Fruit fly (Drosophila melanogaster) whole organism, embryonic: Measurements from ENCODE around the gene Ocrl.

Experiments used
- Abd-B ChIP-seq: fragments of 200-800 bp; sonication (Bioruptor generic); optimal IDR thresholded peaks from 2 replicates; lab custom pipeline; 2018; ENCODE audit warnings: missing biosample characterization, mild to moderate bottlenecking, missing genetic modification characterization, moderate library complexity
- BEAF-32 ChIP-seq: fragments of 200-800 bp; sonication (Bioruptor generic); optimal IDR thresholded peaks from 3 replicates; lab custom pipeline; 2017; ENCODE audit warnings: missing biosample characterization, missing genetic modification characterization, mild to moderate bottlenecking, moderate library complexity, missing genetic modification reagents
- Bdp1 ChIP-seq: fragments of 200-800 bp; sonication (Bioruptor generic); optimal IDR thresholded peaks from 3 replicates; lab custom pipeline; 2016; ENCODE audit warnings: missing biosample characterization, missing genetic modification characterization
- CG1024 ChIP-seq: fragments of 200-800 bp; sonication (Bioruptor generic); IDR thresholded peaks from 2 replicates; pipeline ENCODE4 v1.3.6; 2022; ENCODE audit warnings: missing biosample characterization, missing genetic modification characterization
- CG11456 ChIP-seq: fragments of 200-800 bp; sonication (Bioruptor generic); IDR thresholded peaks from 3 replicates; pipeline ENCODE4 v1.3.6; 2022; ENCODE audit warnings: missing biosample characterization, missing genetic modification characterization
- CG13123 ChIP-seq: fragments of 200-800 bp; sonication (Bioruptor generic); optimal IDR thresholded peaks from 2 replicates; lab custom pipeline; 2016; ENCODE audit warnings: missing biosample characterization, missing genetic modification characterization
- CG13287 ChIP-seq: fragments of 200-800 bp; sonication (Bioruptor generic); IDR thresholded peaks from 2 replicates; pipeline ENCODE4 v1.3.6; 2022; ENCODE audit warnings: missing biosample characterization, missing genetic modification characterization; ENCODE audit not compliant: partially characterized antibody
- CG15011 ChIP-seq: fragments of 200-800 bp; sonication (Bioruptor generic); optimal IDR thresholded peaks from 3 replicates; lab custom pipeline; 2018; ENCODE audit warnings: missing biosample characterization, mild to moderate bottlenecking, missing genetic modification characterization
- CG15601 ChIP-seq: fragments of 200-800 bp; sonication (Bioruptor generic); optimal IDR thresholded peaks from 3 replicates; lab custom pipeline; 2019; ENCODE audit warnings: missing biosample characterization, mild to moderate bottlenecking, missing genetic modification characterization, moderate library complexity
- CG17361 ChIP-seq: fragments of 200-800 bp; sonication (Bioruptor generic); IDR thresholded peaks from 3 replicates; pipeline ENCODE4 v1.3.6; 2022; ENCODE audit warnings: missing biosample characterization, missing genetic modification characterization
- CG2678 ChIP-seq: fragments of 200-800 bp; sonication (Bioruptor generic); optimal IDR thresholded peaks from 3 replicates; lab custom pipeline; 2019; ENCODE audit warnings: missing biosample characterization, mild to moderate bottlenecking, missing genetic modification characterization, moderate library complexity
- CG3163 ChIP-seq: fragments of 200-800 bp; sonication (Bioruptor generic); optimal IDR thresholded peaks from 3 replicates; lab custom pipeline; 2016; ENCODE audit warnings: missing biosample characterization, missing genetic modification characterization
- CG34376 ChIP-seq: fragments of 200-800 bp; sonication (Bioruptor generic); optimal IDR thresholded peaks from 2 replicates; lab custom pipeline; 2018; ENCODE audit warnings: missing biosample characterization, mild to moderate bottlenecking, missing genetic modification characterization
- CG3847 ChIP-seq: fragments of 200-800 bp; sonication (Bioruptor generic); IDR thresholded peaks from 2 replicates; pipeline ENCODE4 v1.3.6; 2022; ENCODE audit warnings: missing biosample characterization, missing genetic modification characterization
- CG4854 ChIP-seq: fragments of 200-800 bp; sonication (Bioruptor generic); optimal IDR thresholded peaks from 2 replicates; lab custom pipeline; 2016; ENCODE audit warnings: missing biosample characterization, missing genetic modification characterization, inconsistent platforms
- CG5245 ChIP-seq: fragments of 200-800 bp; sonication (Bioruptor generic); optimal IDR thresholded peaks from 3 replicates; lab custom pipeline; 2016; ENCODE audit warnings: missing biosample characterization, missing genetic modification characterization
- CG5953 ChIP-seq: fragments of 200-800 bp; sonication (Bioruptor generic); IDR thresholded peaks from 2 replicates; pipeline ENCODE4 v1.3.6; 2022; ENCODE audit warnings: missing biosample characterization, missing genetic modification characterization
- CG6813 ChIP-seq: fragments of 200-800 bp; sonication (Bioruptor generic); optimal IDR thresholded peaks from 2 replicates; lab custom pipeline; 2017; ENCODE audit warnings: missing biosample characterization, missing genetic modification characterization, mild to moderate bottlenecking, moderate library complexity, missing genetic modification reagents
- D19B ChIP-seq: fragments of 200-800 bp; sonication (Bioruptor generic); optimal IDR thresholded peaks from 2 replicates; lab custom pipeline; 2017; ENCODE audit warnings: missing biosample characterization, mild to moderate bottlenecking, missing genetic modification characterization
- E2f1 ChIP-seq: fragments of 200-800 bp; sonication (Bioruptor generic); IDR thresholded peaks from 2 replicates; pipeline ENCODE4 v1.3.6; 2022; ENCODE audit warnings: missing biosample characterization, missing genetic modification characterization
- Hmr ChIP-seq: fragments of 200-800 bp; sonication (Bioruptor generic); optimal IDR thresholded peaks from 3 replicates; lab custom pipeline; 2017; ENCODE audit warnings: mild to moderate bottlenecking, missing biosample characterization, missing genetic modification reagents, missing genetic modification characterization
- Hr39 ChIP-seq: fragments of >200 bp; optimal IDR thresholded peaks from 2 replicates; lab custom pipeline; 2017
- Lhr ChIP-seq: fragments of 200-800 bp; sonication (Bioruptor generic); optimal IDR thresholded peaks from 3 replicates; lab custom pipeline; 2017; ENCODE audit warnings: mild to moderate bottlenecking, missing biosample characterization, missing genetic modification reagents, missing genetic modification characterization
- Neu2 ChIP-seq: fragments of 200-800 bp; sonication (Bioruptor generic); optimal IDR thresholded peaks from 3 replicates; lab custom pipeline; 2016; ENCODE audit warnings: missing biosample characterization, missing genetic modification characterization, borderline replicate concordance
- Oaz ChIP-seq: fragments of 200-800 bp; sonication (Bioruptor generic); IDR thresholded peaks from 2 replicates; pipeline ENCODE4 v1.3.6; 2022; ENCODE audit warnings: missing biosample characterization, missing genetic modification characterization
- Oli ChIP-seq: fragments of 200-800 bp; sonication (Bioruptor generic); optimal IDR thresholded peaks from 2 replicates; lab custom pipeline; 2018; ENCODE audit warnings: missing biosample characterization, mild to moderate bottlenecking, missing genetic modification characterization, moderate library complexity
- Opbp ChIP-seq: fragments of 200-800 bp; sonication (Bioruptor generic); IDR thresholded peaks from 3 replicates; pipeline ENCODE4 v1.3.6; 2022; ENCODE audit warnings: missing biosample characterization, missing genetic modification characterization; ENCODE audit not compliant: partially characterized antibody
- Sox100B ChIP-seq: fragments of 200-800 bp; sonication (Bioruptor generic); optimal IDR thresholded peaks from 3 replicates; lab custom pipeline; 2018; ENCODE audit warnings: missing biosample characterization, mild to moderate bottlenecking, missing genetic modification characterization
- Ssrp ChIP-seq: fragments of 200-800 bp; sonication (Bioruptor generic); optimal IDR thresholded peaks from 2 replicates; lab custom pipeline; 2018; ENCODE audit warnings: missing biosample characterization, mild to moderate bottlenecking, missing genetic modification characterization, moderate library complexity
- Usf ChIP-seq: fragments of 200-800 bp; sonication (Bioruptor generic); optimal IDR thresholded peaks from 2 replicates; lab custom pipeline; 2017; ENCODE audit warnings: missing genotype, missing biosample characterization, missing genetic modification characterization
- btn ChIP-seq: fragments of 200-800 bp; sonication (Bioruptor generic); optimal IDR thresholded peaks from 2 replicates; lab custom pipeline; 2016; ENCODE audit warnings: missing biosample characterization, missing genetic modification characterization
- ci ChIP-seq: fragments of 200-800 bp; sonication (Bioruptor generic); IDR thresholded peaks from 3 replicates; pipeline ENCODE4 v1.3.6; 2022; ENCODE audit warnings: missing biosample characterization, missing genetic modification characterization
- corto ChIP-seq: fragments of 200-800 bp; sonication (Bioruptor generic); optimal IDR thresholded peaks from 2 replicates; lab custom pipeline; 2016; ENCODE audit warnings: missing biosample characterization, mild to moderate bottlenecking, missing genetic modification characterization, moderate library complexity
- croc ChIP-seq: fragments of 200-800 bp; sonication (Bioruptor generic); conservative IDR thresholded peaks from 3 replicates; pipeline ENCODE4 v1.3.6; 2022; ENCODE audit warnings: missing biosample characterization, missing genetic modification characterization
- crol ChIP-seq: fragments of 200-800 bp; sonication (Bioruptor generic); IDR thresholded peaks from 2 replicates; pipeline ENCODE4 v1.3.6; 2022; ENCODE audit warnings: missing biosample characterization, missing genetic modification characterization
- dmrt99B ChIP-seq: fragments of 200-800 bp; sonication (Bioruptor generic); optimal IDR thresholded peaks from 2 replicates; lab custom pipeline; 2018; ENCODE audit warnings: missing biosample characterization, mild to moderate bottlenecking, missing genetic modification characterization, moderate library complexity
- esg ChIP-seq: fragments of 200-800 bp; sonication (Bioruptor generic); conservative IDR thresholded peaks from 2 replicates; pipeline ENCODE4 v1.3.6; 2022; ENCODE audit warnings: missing biosample characterization, missing genetic modification characterization
- fd102C ChIP-seq: fragments of 200-800 bp; sonication (Bioruptor generic); optimal IDR thresholded peaks from 2 replicates; lab custom pipeline; 2018; ENCODE audit warnings: missing biosample characterization, mild to moderate bottlenecking, missing genetic modification characterization, moderate library complexity
- jigr1 ChIP-seq: fragments of 200-800 bp; sonication (Bioruptor generic); IDR thresholded peaks from 3 replicates; pipeline ENCODE4 v1.3.6; 2022; ENCODE audit warnings: missing biosample characterization, missing genetic modification characterization
- kah ChIP-seq: fragments of 200-800 bp; sonication (Bioruptor generic); optimal IDR thresholded peaks from 2 replicates; lab custom pipeline; 2018; ENCODE audit warnings: missing biosample characterization, mild to moderate bottlenecking, missing genetic modification characterization
- lab ChIP-seq: fragments of 200-800 bp; sonication (Bioruptor generic); optimal IDR thresholded peaks from 3 replicates; lab custom pipeline; 2017; ENCODE audit warnings: missing biosample characterization, missing genetic modification characterization, mild to moderate bottlenecking, moderate library complexity, missing genetic modification reagents
- lmd ChIP-seq: fragments of 200-800 bp; sonication (Bioruptor generic); IDR thresholded peaks from 2 replicates; pipeline ENCODE4 v1.3.6; 2022; ENCODE audit warnings: missing biosample characterization, missing genetic modification characterization
- lov ChIP-seq, 2 experiments: fragments of 200-800 bp in 1 of 2; fragments of >200 bp in 1 of 2; sonication (Bioruptor generic) in 1 of 2; IDR thresholded peaks in 1 of 2; optimal IDR thresholded peaks in 1 of 2; 2 replicates in 1 of 2; 3 replicates in 1 of 2; pipeline versions ENCODE4 v1.3.6 to Lab custom; 2017 to 2022; ENCODE audit warnings: missing biosample characterization in 1 of 2, missing genetic modification characterization in 1 of 2
- pum ChIP-seq: fragments of 200-800 bp; sonication (Bioruptor generic); optimal IDR thresholded peaks from 2 replicates; lab custom pipeline; 2016; ENCODE audit warnings: missing biosample characterization, missing genetic modification characterization
- seq ChIP-seq: fragments of 200-800 bp; sonication (Bioruptor generic); IDR thresholded peaks from 2 replicates; pipeline ENCODE4 v1.3.6; 2022; ENCODE audit warnings: missing biosample characterization, missing genetic modification characterization
- slou ChIP-seq: fragments of 200-800 bp; sonication (Bioruptor generic); optimal IDR thresholded peaks from 3 replicates; lab custom pipeline; 2016; ENCODE audit warnings: missing biosample characterization, missing genetic modification characterization
- tna ChIP-seq: fragments of 200-800 bp; sonication (Bioruptor generic); IDR thresholded peaks from 2 replicates; pipeline ENCODE4 v1.3.6; 2022; ENCODE audit warnings: missing biosample characterization, missing genetic modification characterization; ENCODE audit not compliant: partially characterized antibody
- toy ChIP-seq: fragments of 200-800 bp; sonication (Bioruptor generic); IDR thresholded peaks from 2 replicates; pipeline ENCODE4 v1.3.6; 2022; ENCODE audit warnings: missing biosample characterization, missing genetic modification characterization
- tx ChIP-seq: fragments of 200-800 bp; sonication (Bioruptor generic); optimal IDR thresholded peaks from 2 replicates; lab custom pipeline; 2016; ENCODE audit warnings: missing biosample characterization, missing genetic modification characterization
- usp ChIP-seq: fragments of >200 bp; optimal IDR thresholded peaks from 2 replicates; lab custom pipeline; 2017; ENCODE audit warnings: missing biosample characterization, missing genetic modification characterization

Gene Ocrl

DNA sequence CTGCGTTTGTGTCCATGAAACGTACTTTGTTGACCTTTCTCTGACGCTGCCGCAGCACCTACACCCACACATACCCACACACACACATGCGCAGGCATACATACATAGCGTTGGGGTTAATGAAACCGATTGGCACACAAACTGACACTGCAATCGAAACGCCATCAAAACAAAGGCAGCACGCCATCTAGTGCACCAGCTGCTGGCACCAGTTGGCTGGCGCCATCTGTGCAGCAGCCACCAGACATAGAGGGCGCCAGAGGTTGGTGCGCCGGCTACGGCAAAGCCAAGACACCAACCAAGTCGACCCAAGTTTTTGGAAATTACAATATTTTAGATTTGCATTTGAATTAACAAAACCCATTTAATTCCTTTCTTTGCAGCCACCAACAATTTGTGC, 30.1 kb downstream of the Ocrl start (continued):
- TF ChIP-seq toy (no peak), dmrt99B (no peak), Neu2 (GFP tag; lab: Kevin White, UChicago) (no peak), CG1024 (peak; percentile 47; the same call in 1 of the 2 replicates), croc (GFP tag; lab: Robert Waterston, UW) (peak; percentile 67; the same call in 2 of the 3 replicates), seq (GFP tag; lab: Robert Waterston, UW) (no peak), CG13287 (peak; percentile 59; the same call in 1 of the 2 replicates), btn (GFP tag; lab: Kevin White, UChicago) (no peak), CG6813 (GFP tag; lab: Kevin White, UChicago) (no peak), Bdp1 (GFP tag; lab: Kevin White, UChicago) (peak; percentile 52), Usf (peak; percentile 38), fd102C (no peak), Sox100B (GFP tag; lab: Kevin White, UChicago) (no peak), E2f1 (peak; percentile 48), Oaz (no peak), ci (GFP tag; lab: Robert Waterston, UW) (peak; percentile 79), CG3847 (GFP tag; lab: Robert Waterston, UW) (peak; percentile 65), jigr1 (GFP tag; lab: Robert Waterston, UW) (peak; percentile 44; the same call in 1 of the 3 replicates), pum (GFP tag; lab: Kevin White, UChicago) (peak; percentile 89), tx (GFP tag; lab: Kevin White, UChicago) (peak; percentile 48), Lhr (GFP tag; lab: Kevin White, UChicago) (peak; percentile 89), usp (GFP tag; lab: Kevin White, UChicago) (no peak), CG5245 (GFP tag; lab: Kevin White, UChicago) (peak; percentile 68), CG2678 (tag; lab: Kevin White, UChicago) (peak; percentile 21), crol (peak; percentile 57), CG5953 (GFP tag; lab: Robert Waterston, UW) (peak; percentile 38; the same call in 1 of the 2 replicates), CG15011 (no peak), lab (GFP tag; lab: Kevin White, UChicago) (peak; percentile 29), CG15601 (tag; lab: Kevin White, UChicago) (peak; percentile 3), tna (GFP tag; lab: Robert Waterston, UW) (no peak), Opbp (peak; percentile 74; the same call in 2 of the 3 replicates), esg (peak; percentile 37; the same call in 1 of the 2 replicates), CG17361 (GFP tag; lab: Robert Waterston, UW) (peak; percentile 55; the same call in 1 of the 3 replicates), CG34376 (GFP tag; lab: Kevin White, UChicago) (no peak), Ssrp (no peak), lov (optimal IDR thresholded peaks at IDR 0.05; lab: Kevin White, UChicago) (no peak), lov (GFP tag; IDR thresholded peaks at IDR 0.05; lab: Robert Waterston, UW) (no peak), CG13123 (peak; percentile 6), slou (peak; percentile 49), Hr39 (lab: Kevin White, UChicago) (no peak), Hmr (GFP tag; lab: Kevin White, UChicago) (peak; percentile 66), CG4854 (GFP tag; lab: Kevin White, UChicago) (peak; percentile 50), corto (GFP tag; lab: Kevin White, UChicago) (no peak), BEAF-32 (peak; percentile 10), Oli (tag; lab: Kevin White, UChicago) (no peak), CG11456 (GFP tag; lab: Robert Waterston, UW) (peak; percentile 98), Abd-B (GFP tag; lab: Kevin White, UChicago) (no peak), CG3163 (peak; percentile 77), D19B (GFP tag; lab: Kevin White, UChicago) (no peak), kah (GFP tag; lab: Kevin White, UChicago) (no peak), lmd (peak; percentile 86)
